Fruit fly (Drosophila melanogaster) Kc167 (cell line): ENCODE data around the gene CG14650.

Experiments used
- Sin3A ChIP-seq: fragments of >200 bp; optimal IDR thresholded peaks from 2 replicates; lab custom pipeline; 2018; ENCODE audit warnings: missing external identifiers
- h ChIP-seq: fragments of >200 bp; optimal IDR thresholded peaks from 3 replicates; lab custom pipeline; 2018; ENCODE audit warnings: missing external identifiers
- psq ChIP-seq: fragments of >200 bp; optimal IDR thresholded peaks from 2 replicates; lab custom pipeline; 2017; ENCODE audit warnings: missing external identifiers
- ttk ChIP-seq: sonication (Bioruptor generic); optimal IDR thresholded peaks from 2 replicates; lab custom pipeline; 2017; ENCODE audit warnings: missing external identifiers

- TF ChIP-seq psq (lab: Kevin White, UChicago) (no peak), h (lab: Kevin White, UChicago) (no peak), ttk (lab: Kevin White, UChicago) (no peak), Sin3A (lab: Kevin White, UChicago) (no peak)
Measured at dm6 chr3R:4450721-4451120, 13.5 kb downstream of the CG14650 start.
